Fruit fly (Drosophila melanogaster) whole organism, pupa: ENCODE measurements around the gene Vm26Aa.

Experiments
- CG13204 ChIP-seq: fragments of 200-800 bp; sonication (Bioruptor generic); optimal IDR thresholded peaks from 2 replicates; lab custom pipeline; 2018; ENCODE audit warnings: missing biosample characterization, mild to moderate bottlenecking, missing genetic modification characterization, moderate library complexity
- CG14655 ChIP-seq: fragments of 200-800 bp; sonication (Bioruptor generic); optimal IDR thresholded peaks from 3 replicates; lab custom pipeline; 2017; ENCODE audit warnings: mild to moderate bottlenecking, missing biosample characterization, missing genetic modification reagents, missing genetic modification characterization
- CG15710 ChIP-seq: fragments of 200-800 bp; sonication (Bioruptor generic); optimal IDR thresholded peaks from 2 replicates; lab custom pipeline; 2018; ENCODE audit warnings: missing biosample characterization, mild to moderate bottlenecking, missing genetic modification characterization, moderate library complexity
- CG32121 ChIP-seq: fragments of 200-800 bp; sonication (Bioruptor generic); IDR thresholded peaks from 2 replicates; pipeline ENCODE4 v1.3.6; 2022; ENCODE audit warnings: missing biosample characterization, missing genetic modification characterization
- EcR ChIP-seq: fragments of 200-800 bp; sonication (Bioruptor generic); optimal IDR thresholded peaks from 3 replicates; lab custom pipeline; 2019; ENCODE audit warnings: missing biosample characterization, missing genetic modification characterization, mild to moderate bottlenecking, moderate library complexity, missing genetic modification reagents
- Ets98B ChIP-seq: fragments of 200-800 bp; sonication (Bioruptor generic); IDR thresholded peaks from 2 replicates; pipeline ENCODE4 v1.3.6; 2022; ENCODE audit warnings: missing biosample characterization, missing genetic modification characterization
- Snoo ChIP-seq: fragments of 200-800 bp; sonication (Bioruptor generic); optimal IDR thresholded peaks from 3 replicates; lab custom pipeline; 2017; ENCODE audit warnings: missing biosample characterization, mild to moderate bottlenecking, missing genetic modification characterization, inconsistent platforms
- fd96Ca ChIP-seq: fragments of 200-800 bp; sonication (Bioruptor generic); IDR thresholded peaks from 3 replicates; pipeline ENCODE4 v1.3.6; 2022; ENCODE audit warnings: missing biosample characterization, missing genetic modification characterization
- gl ChIP-seq: fragments of 200-800 bp; sonication (Bioruptor generic); optimal IDR thresholded peaks from 2 replicates; lab custom pipeline; 2018; ENCODE audit warnings: missing biosample characterization, mild to moderate bottlenecking, missing genetic modification characterization

DNA sequence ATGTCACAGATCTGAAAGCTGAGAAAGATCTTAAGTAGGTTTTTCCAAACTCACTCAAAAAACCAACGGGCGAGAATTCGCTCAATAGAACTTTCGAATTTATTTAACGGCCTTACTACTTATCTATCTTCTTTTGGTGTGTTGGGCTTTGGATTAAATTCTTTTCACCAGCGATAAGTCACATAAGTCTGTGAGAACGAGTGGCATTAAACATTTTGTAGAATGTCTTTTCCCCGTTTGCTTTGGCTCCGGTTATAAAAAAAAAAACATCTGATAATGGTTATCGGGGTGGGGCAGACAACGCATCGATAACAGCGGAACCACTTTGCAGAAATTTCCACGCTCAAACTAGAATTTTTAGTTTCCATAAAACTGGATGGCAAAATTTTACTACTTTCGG lies 15.5 kb upstream of the Vm26Aa start:
- TF ChIP-seq CG14655 (GFP tag; lab: Kevin White, UChicago) (no peak), Ets98B (GFP tag; lab: Robert Waterston, UW) (no peak), CG13204 (GFP tag; lab: Kevin White, UChicago) (no peak), EcR (GFP tag; lab: Kevin White, UChicago) (no peak), fd96Ca (GFP tag; lab: Robert Waterston, UW) (no peak), Snoo (tag; lab: Kevin White, UChicago) (no peak), CG32121 (GFP tag; lab: Robert Waterston, UW) (no peak), gl (no peak), CG15710 (no peak)
